Fruit fly (Drosophila melanogaster): Measurements from ENCODE around the gene Pmi.

DNA sequence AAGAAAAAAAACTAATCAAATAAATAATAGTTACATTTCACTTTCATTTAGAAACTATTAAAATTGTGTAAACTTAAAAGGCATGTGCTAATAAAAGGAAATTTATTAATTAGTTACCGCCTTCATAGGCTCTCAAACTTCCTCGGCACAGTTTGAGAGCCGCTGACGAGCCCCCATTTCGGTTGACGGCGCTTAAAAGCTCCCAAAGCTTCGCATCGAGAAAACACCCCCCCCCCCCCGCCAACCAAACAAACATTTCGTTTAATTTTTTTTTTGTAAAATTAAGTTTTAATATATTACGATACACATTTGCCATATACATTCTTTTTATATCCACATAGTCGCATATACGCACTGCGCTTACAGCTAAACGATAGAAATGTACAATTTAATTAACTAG lies 17.4 kb downstream of the Pmi start:
- TF ChIP-seq h (optimal IDR thresholded peaks at IDR 0.05): no peak
- no peak for TF ChIP-seq ttk (optimal IDR thresholded peaks at IDR 0.05)

All from Kc167 (cell line).